Worm (Caenorhabditis elegans) whole organism, late embryonic: ENCODE results near the gene rig-1.
A peak's percentile ranks its signal among the peaks of the same experiment; 100 is the strongest.

Experiments used
- C08G9.2 ChIP-seq: sonication (generic microtip); optimal IDR thresholded peaks from 2 replicates; lab custom pipeline; 2016; ENCODE audit warnings: mild to moderate bottlenecking, missing genetic modification characterization, moderate library complexity, missing compliant biosample characterization
- C38D4.7 ChIP-seq: fragments of 200-800 bp; sonication (Bioruptor generic); optimal IDR thresholded peaks from 2 replicates; lab custom pipeline; 2018; ENCODE audit warnings: mild to moderate bottlenecking, missing genetic modification characterization, moderate library complexity, missing compliant biosample characterization
- F13H6.1 ChIP-seq: sonication (generic microtip); optimal IDR thresholded peaks from 2 replicates; lab custom pipeline; 2016; ENCODE audit warnings: missing genetic modification characterization, missing compliant biosample characterization
- K02D7.2 ChIP-seq: sonication (generic microtip); optimal IDR thresholded peaks from 2 replicates; lab custom pipeline; 2017; ENCODE audit warnings: mild to moderate bottlenecking, missing genetic modification characterization, missing compliant biosample characterization
- T23F11.4 ChIP-seq: fragments of 200-800 bp; sonication (Bioruptor generic); optimal IDR thresholded peaks from 2 replicates; lab custom pipeline; 2018; ENCODE audit warnings: mild to moderate bottlenecking, missing genetic modification characterization, missing compliant biosample characterization
- ahr-1 ChIP-seq: sonication (generic microtip); optimal IDR thresholded peaks from 2 replicates; lab custom pipeline; 2016; ENCODE audit warnings: missing genetic modification characterization, missing compliant biosample characterization
- ama-1 ChIP-seq: fragments of 150-350 bp; optimal IDR thresholded peaks from 2 replicates; lab custom pipeline; 2014
- ceh-18 ChIP-seq: sonication (generic microtip); optimal IDR thresholded peaks from 2 replicates; lab custom pipeline; 2016; ENCODE audit warnings: missing genetic modification characterization, missing compliant biosample characterization
- ceh-19 ChIP-seq: fragments of 200-800 bp; sonication (Bioruptor generic); optimal IDR thresholded peaks from 2 replicates; lab custom pipeline; 2018; ENCODE audit warnings: mild to moderate bottlenecking, missing genetic modification characterization, missing compliant biosample characterization
- ceh-2 ChIP-seq: sonication (generic microtip); optimal IDR thresholded peaks from 2 replicates; lab custom pipeline; 2016; ENCODE audit warnings: missing genotype, missing genetic modification characterization, missing compliant biosample characterization
- ceh-22 ChIP-seq: sonication (generic microtip); optimal IDR thresholded peaks from 2 replicates; lab custom pipeline; 2017; ENCODE audit warnings: missing biosample characterization, missing genetic modification characterization
- ceh-24 ChIP-seq: sonication (generic microtip); optimal IDR thresholded peaks from 2 replicates; lab custom pipeline; 2016; ENCODE audit warnings: mild to moderate bottlenecking, missing genetic modification characterization, missing compliant biosample characterization
- ceh-30 ChIP-seq: fragments of 150-350 bp; optimal IDR thresholded peaks from 2 replicates; lab custom pipeline; 2014; ENCODE audit warnings: missing biosample characterization, missing genetic modification characterization
- ceh-34 ChIP-seq: sonication (generic microtip); optimal IDR thresholded peaks from 2 replicates; lab custom pipeline; 2016; ENCODE audit warnings: mild to moderate bottlenecking, missing genetic modification characterization, missing compliant biosample characterization
- ceh-6 ChIP-seq: fragments of 200-800 bp; sonication (Bioruptor generic); optimal IDR thresholded peaks from 2 replicates; lab custom pipeline; 2018; ENCODE audit warnings: mild to moderate bottlenecking, missing genetic modification characterization, missing compliant biosample characterization
- ceh-9 ChIP-seq: sonication (generic microtip); optimal IDR thresholded peaks from 2 replicates; lab custom pipeline; 2016; ENCODE audit warnings: mild to moderate bottlenecking, missing genetic modification characterization, inconsistent platforms, missing compliant biosample characterization
- dmd-4 ChIP-seq: sonication (generic microtip); optimal IDR thresholded peaks from 2 replicates; lab custom pipeline; 2016; ENCODE audit warnings: borderline replicate concordance, missing genetic modification characterization, missing compliant biosample characterization
- dve-1 ChIP-seq: sonication (generic microtip); optimal IDR thresholded peaks from 2 replicates; lab custom pipeline; 2017; ENCODE audit warnings: antibody characterized with exemption, mild to moderate bottlenecking, missing genetic modification characterization, missing compliant biosample characterization
- elt-2 ChIP-seq: sonication (generic microtip); optimal IDR thresholded peaks from 2 replicates; lab custom pipeline; 2016; ENCODE audit warnings: missing genetic modification reagents, missing genetic modification characterization, missing compliant biosample characterization
- elt-4 ChIP-seq: sonication (generic microtip); optimal IDR thresholded peaks from 2 replicates; lab custom pipeline; 2016; ENCODE audit warnings: missing genetic modification characterization, missing compliant biosample characterization
- ets-4 ChIP-seq: sonication (generic microtip); optimal IDR thresholded peaks from 2 replicates; lab custom pipeline; 2016; ENCODE audit warnings: missing genetic modification characterization, missing compliant biosample characterization
- eyg-1 ChIP-seq: sonication (generic microtip); optimal IDR thresholded peaks from 2 replicates; lab custom pipeline; 2016; ENCODE audit warnings: missing genotype, missing genetic modification characterization, missing compliant biosample characterization
- fkh-10 ChIP-seq: fragments of 150-350 bp; optimal IDR thresholded peaks from 2 replicates; lab custom pipeline; 2014; ENCODE audit warnings: missing biosample characterization, missing genetic modification reagents, missing genetic modification characterization
- gmeb-2 ChIP-seq: sonication (generic microtip); optimal IDR thresholded peaks from 2 replicates; lab custom pipeline; 2016; ENCODE audit warnings: missing genetic modification characterization, inconsistent platforms, missing compliant biosample characterization
- hlh-13 ChIP-seq: fragments of 200-800 bp; sonication (Bioruptor generic); optimal IDR thresholded peaks from 2 replicates; lab custom pipeline; 2018; ENCODE audit warnings: mild to moderate bottlenecking, missing genetic modification characterization, missing compliant biosample characterization
- hlh-15 ChIP-seq: sonication (generic microtip); optimal IDR thresholded peaks from 2 replicates; lab custom pipeline; 2016; ENCODE audit warnings: missing genetic modification characterization, missing compliant biosample characterization
- hlh-30 ChIP-seq: sonication (generic microtip); optimal IDR thresholded peaks from 2 replicates; lab custom pipeline; 2017; ENCODE audit warnings: antibody characterized with exemption, missing genetic modification characterization, missing compliant biosample characterization; ENCODE audit not compliant: insufficient read depth
- hlh-6 ChIP-seq: sonication (generic microtip); optimal IDR thresholded peaks from 2 replicates; lab custom pipeline; 2016; ENCODE audit warnings: missing genotype, missing genetic modification characterization, missing compliant biosample characterization
- hlh-8 ChIP-seq: sonication (generic microtip); optimal IDR thresholded peaks from 2 replicates; lab custom pipeline; 2016; ENCODE audit warnings: missing genotype, missing genetic modification characterization, missing compliant biosample characterization
- lim-6 ChIP-seq: sonication (generic microtip); optimal IDR thresholded peaks from 2 replicates; lab custom pipeline; 2016; ENCODE audit warnings: missing genetic modification characterization, missing compliant biosample characterization
- lin-11 ChIP-seq: fragments of 200-800 bp; sonication (Bioruptor generic); optimal IDR thresholded peaks from 2 replicates; lab custom pipeline; 2018; ENCODE audit warnings: mild to moderate bottlenecking, missing genetic modification characterization, missing compliant biosample characterization
- madf-2 ChIP-seq: sonication (generic microtip); optimal IDR thresholded peaks from 2 replicates; lab custom pipeline; 2017; ENCODE audit warnings: missing genetic modification characterization, missing compliant biosample characterization
- mec-3 ChIP-seq: sonication (generic microtip); optimal IDR thresholded peaks from 2 replicates; lab custom pipeline; 2016; ENCODE audit warnings: borderline replicate concordance, missing genetic modification characterization, missing compliant biosample characterization
- nfya-1 ChIP-seq: sonication (generic microtip); optimal IDR thresholded peaks from 2 replicates; lab custom pipeline; 2017; ENCODE audit warnings: missing genetic modification characterization, mild to moderate bottlenecking, missing compliant biosample characterization, antibody characterized with exemption, moderate library complexity
- nhr-11 ChIP-seq: fragments of 150-350 bp; optimal IDR thresholded peaks from 2 replicates; lab custom pipeline; 2014; ENCODE audit warnings: missing biosample characterization, missing genetic modification characterization
- nhr-232 ChIP-seq: sonication (generic microtip); optimal IDR thresholded peaks from 2 replicates; lab custom pipeline; 2016; ENCODE audit warnings: missing genetic modification characterization, missing compliant biosample characterization
- npax-4 ChIP-seq: sonication (generic microtip); optimal IDR thresholded peaks from 2 replicates; lab custom pipeline; 2016; ENCODE audit warnings: missing genetic modification characterization, missing compliant biosample characterization
- odd-2 ChIP-seq: sonication (generic microtip); optimal IDR thresholded peaks from 2 replicates; lab custom pipeline; 2017; ENCODE audit warnings: antibody characterized with exemption, mild to moderate bottlenecking, missing genetic modification characterization, missing compliant biosample characterization
- pag-3 ChIP-seq: sonication (generic microtip); optimal IDR thresholded peaks from 2 replicates; lab custom pipeline; 2016; ENCODE audit warnings: missing compliant biosample characterization, missing genetic modification characterization, borderline replicate concordance
- pat-9 ChIP-seq: fragments of 200-800 bp; sonication (Bioruptor generic); optimal IDR thresholded peaks from 2 replicates; lab custom pipeline; 2018; ENCODE audit warnings: mild to moderate bottlenecking, missing genetic modification characterization, moderate library complexity, missing compliant biosample characterization
- pax-1 ChIP-seq: fragments of 150-350 bp; optimal IDR thresholded peaks from 2 replicates; lab custom pipeline; 2014; ENCODE audit warnings: missing biosample characterization, missing genetic modification characterization
- pha-4 ChIP-seq: fragments of 150-350 bp; optimal IDR thresholded peaks from 2 replicates; lab custom pipeline; 2018; ENCODE audit warnings: missing biosample characterization, missing genetic modification reagents, missing genetic modification characterization
- pros-1 ChIP-seq: fragments of 150-350 bp; optimal IDR thresholded peaks from 2 replicates; lab custom pipeline; 2014; ENCODE audit warnings: missing biosample characterization, missing genetic modification reagents, missing genetic modification characterization
- ref-2 ChIP-seq: sonication (generic microtip); optimal IDR thresholded peaks from 2 replicates; lab custom pipeline; 2016; ENCODE audit warnings: missing genetic modification characterization, missing compliant biosample characterization
- sdc-2 ChIP-seq: sonication (generic microtip); optimal IDR thresholded peaks from 2 replicates; lab custom pipeline; 2016; ENCODE audit warnings: missing genotype, missing genetic modification characterization, missing compliant biosample characterization
- sox-2 ChIP-seq: fragments of 200-800 bp; sonication (Bioruptor generic); IDR thresholded peaks from 2 replicates; pipeline ENCODE4 v1.3.6; 2022; ENCODE audit warnings: missing genetic modification reagents, missing genetic modification characterization, missing compliant biosample characterization
- sox-4 ChIP-seq: sonication (generic microtip); optimal IDR thresholded peaks from 2 replicates; lab custom pipeline; 2017; ENCODE audit warnings: mild to moderate bottlenecking, missing genetic modification characterization, inconsistent platforms, missing compliant biosample characterization
- syd-9 ChIP-seq: sonication (generic microtip); optimal IDR thresholded peaks from 2 replicates; lab custom pipeline; 2016; ENCODE audit warnings: mild to moderate bottlenecking, missing genetic modification characterization, moderate library complexity, missing compliant biosample characterization
- tbx-2 ChIP-seq: sonication (generic microtip); optimal IDR thresholded peaks from 2 replicates; lab custom pipeline; 2016; ENCODE audit warnings: missing genetic modification characterization, missing compliant biosample characterization
- tbx-7 ChIP-seq: sonication (generic microtip); optimal IDR thresholded peaks from 2 replicates; lab custom pipeline; 2016; ENCODE audit warnings: missing genotype, missing genetic modification characterization, missing compliant biosample characterization
- ttx-3 ChIP-seq: sonication (generic microtip); optimal IDR thresholded peaks from 2 replicates; lab custom pipeline; 2016; ENCODE audit warnings: missing genetic modification reagents, missing genetic modification characterization, missing compliant biosample characterization
- unc-42 ChIP-seq: sonication (generic microtip); optimal IDR thresholded peaks from 2 replicates; lab custom pipeline; 2016; ENCODE audit warnings: missing genotype, missing genetic modification characterization, missing compliant biosample characterization
- unc-55 ChIP-seq: sonication (generic microtip); optimal IDR thresholded peaks from 2 replicates; lab custom pipeline; 2017; ENCODE audit warnings: missing biosample characterization, missing genetic modification reagents, missing genetic modification characterization
- unc-86 ChIP-seq: sonication (generic microtip); optimal IDR thresholded peaks from 2 replicates; lab custom pipeline; 2016; ENCODE audit warnings: missing genetic modification characterization, missing compliant biosample characterization

The rig-1 gene

ce11 chrX:8638679-8639184, 21.7 kb upstream of the rig-1 start:
- no peak for TF ChIP-seq unc-86 (tag; lab: Kevin White, UChicago)
- no peak for TF ChIP-seq ceh-18 (tag; lab: Kevin White, UChicago)
- TF ChIP-seq unc-55 (GFP tag; lab: Kevin White, UChicago) = no peak
- TF ChIP-seq odd-2 (tag; lab: Kevin White, UChicago) = no peak
- TF ChIP-seq hlh-8 (tag; lab: Kevin White, UChicago) = no peak
- no peak for TF ChIP-seq ref-2 (tag; lab: Kevin White, UChicago)
- peak; percentile 51 for TF ChIP-seq elt-2 (tag; lab: Kevin White, UChicago)
- no peak for TF ChIP-seq dmd-4 (tag; lab: Kevin White, UChicago)
- no peak for TF ChIP-seq ama-1
- TF ChIP-seq pha-4 (tag; lab: Kevin White, UChicago) = no peak
- peak; percentile 11 for TF ChIP-seq lin-11
- TF ChIP-seq fkh-10 (GFP tag; lab: Kevin White, UChicago) = no peak
- TF ChIP-seq ceh-9 (tag; lab: Kevin White, UChicago) = no peak
- TF ChIP-seq nfya-1 (tag; lab: Kevin White, UChicago) = no peak
- no peak for TF ChIP-seq pros-1 (tag; lab: Kevin White, UChicago)
- no peak for TF ChIP-seq ceh-24 (tag; lab: Kevin White, UChicago)
- TF ChIP-seq pag-3 (tag; lab: Kevin White, UChicago) = no peak
- TF ChIP-seq pax-1 (tag; lab: Kevin White, UChicago) = no peak
- peak; percentile 19 for TF ChIP-seq hlh-13 (GFP tag; lab: Kevin White, UChicago)
- no peak for TF ChIP-seq tbx-7 (tag; lab: Kevin White, UChicago)
- no peak for TF ChIP-seq lim-6
- peak; percentile 48 for TF ChIP-seq ttx-3 (tag; lab: Kevin White, UChicago)
- TF ChIP-seq C08G9.2 (tag; lab: Kevin White, UChicago) = no peak
- TF ChIP-seq npax-4 (tag; lab: Kevin White, UChicago) = peak; percentile 28
- TF ChIP-seq eyg-1 (tag; lab: Kevin White, UChicago) = peak; percentile 9
- TF ChIP-seq unc-42 = no peak
- TF ChIP-seq ceh-34 (tag; lab: Kevin White, UChicago) = peak; percentile 32
- TF ChIP-seq K02D7.2 = no peak
- TF ChIP-seq C38D4.7 (GFP tag; lab: Kevin White, UChicago) = peak; percentile 68
- TF ChIP-seq F13H6.1 (tag; lab: Kevin White, UChicago) = no peak
- no peak for TF ChIP-seq mec-3 (tag; lab: Kevin White, UChicago)
- TF ChIP-seq madf-2 (tag; lab: Kevin White, UChicago) = no peak
- TF ChIP-seq syd-9 (tag; lab: Kevin White, UChicago) = peak; percentile 27
- TF ChIP-seq sdc-2 (tag; lab: Kevin White, UChicago) = no peak
- no peak for TF ChIP-seq ets-4 (tag; lab: Kevin White, UChicago)
- peak; percentile 69 for TF ChIP-seq gmeb-2 (tag; lab: Kevin White, UChicago)
- TF ChIP-seq pat-9 (tag; lab: Kevin White, UChicago) = peak; percentile 37
- TF ChIP-seq hlh-15 (tag; lab: Kevin White, UChicago) = peak; percentile 54
- TF ChIP-seq ceh-6 = peak; percentile 63
- TF ChIP-seq sox-2 (GFP tag; lab: Robert Waterston, UW) = peak; percentile 55
- TF ChIP-seq ceh-19 = peak; percentile 69
- TF ChIP-seq nhr-232 = peak; percentile 58
- peak; percentile 47 for TF ChIP-seq T23F11.4 (GFP tag; lab: Kevin White, UChicago)
- TF ChIP-seq ceh-2 (tag; lab: Kevin White, UChicago) = peak; percentile 10
- TF ChIP-seq nhr-11 (tag; lab: Kevin White, UChicago) = no peak
- TF ChIP-seq elt-4 (tag; lab: Kevin White, UChicago) = no peak
- TF ChIP-seq sox-4 (tag; lab: Kevin White, UChicago) = peak; percentile 56
- no peak for TF ChIP-seq dve-1 (tag; lab: Kevin White, UChicago)
- no peak for TF ChIP-seq ahr-1 (tag; lab: Kevin White, UChicago)
- no peak for TF ChIP-seq hlh-6
- no peak for TF ChIP-seq ceh-22
- TF ChIP-seq tbx-2 (tag; lab: Kevin White, UChicago) = peak; percentile 43
- no peak for TF ChIP-seq hlh-30 (tag; lab: Kevin White, UChicago)
- no peak for TF ChIP-seq ceh-30
